Worm (Caenorhabditis elegans): ENCODE results near the gene C33D3.3.

ce11 chrX:10485300-10485755 is at the start of gene C33D3.3:
- no peak for TF ChIP-seq nhr-11 (tag; optimal IDR thresholded peaks at IDR 0.05)
- no peak for TF ChIP-seq dmd-4 (tag; optimal IDR thresholded peaks at IDR 0.05)
- no peak for TF ChIP-seq ama-1 (optimal IDR thresholded peaks at IDR 0.05)
- no peak for TF ChIP-seq skn-1 (tag; optimal IDR thresholded peaks at IDR 0.05)
- TF ChIP-seq fos-1 (tag; optimal IDR thresholded peaks at IDR 0.05), result no peak
- no peak for TF ChIP-seq ZK546.5 (tag; optimal IDR thresholded peaks at IDR 0.05)
- no peak for TF ChIP-seq lsy-2 (tag; optimal IDR thresholded peaks at IDR 0.05)
- TF ChIP-seq sem-4 (tag; optimal IDR thresholded peaks at IDR 0.05), result no peak
- TF ChIP-seq lin-11 (tag; optimal IDR thresholded peaks at IDR 0.05), result no peak
- no peak for TF ChIP-seq lin-13 (GFP tag; optimal IDR thresholded peaks at IDR 0.05)
- TF ChIP-seq nhr-237 (tag; optimal IDR thresholded peaks at IDR 0.05), result no peak
- no peak for TF ChIP-seq unc-39 (tag; optimal IDR thresholded peaks at IDR 0.05)
- no peak for TF ChIP-seq aly-2 (tag; optimal IDR thresholded peaks at IDR 0.05)

All from whole organism, L2 larva.